Fruit fly (Drosophila melanogaster) whole organism, embryonic: ENCODE measurements around the gene CG32176.

Experiments
- Ada2b ChIP-seq: fragments of 200-800 bp; sonication (Bioruptor generic); IDR thresholded peaks from 2 replicates; pipeline ENCODE4 v1.3.6; 2022; ENCODE audit warnings: missing biosample characterization, missing genetic modification characterization
- Atf6 ChIP-seq: fragments of 200-800 bp; sonication (Bioruptor generic); IDR thresholded peaks from 2 replicates; pipeline ENCODE4 v1.3.6; 2022; ENCODE audit warnings: missing biosample characterization, missing genetic modification characterization
- Awh ChIP-seq: fragments of 200-800 bp; sonication (Bioruptor generic); IDR thresholded peaks from 2 replicates; pipeline ENCODE4, ENCODE4 v1.3.6; 2022; ENCODE audit warnings: missing biosample characterization, missing genetic modification characterization
- B-H1 ChIP-seq: fragments of 200-800 bp; sonication (Bioruptor generic); IDR thresholded peaks from 3 replicates; pipeline ENCODE4 v1.3.6; 2022; ENCODE audit warnings: missing biosample characterization, missing genetic modification characterization
- CG11093 ChIP-seq: fragments of 200-800 bp; sonication (Bioruptor generic); IDR thresholded peaks from 3 replicates; pipeline ENCODE4 v1.3.6; 2022; ENCODE audit warnings: missing biosample characterization, missing genetic modification characterization
- CG11247 ChIP-seq: fragments of 200-800 bp; sonication (Bioruptor generic); IDR thresholded peaks from 2 replicates; pipeline ENCODE4 v1.3.6; 2022; ENCODE audit warnings: missing biosample characterization, missing genetic modification characterization
- CG12744 ChIP-seq: fragments of 200-800 bp; sonication (Bioruptor generic); optimal IDR thresholded peaks from 2 replicates; lab custom pipeline; 2016; ENCODE audit warnings: missing biosample characterization, missing genetic modification characterization
- CG1602 ChIP-seq: fragments of 200-800 bp; sonication (Bioruptor generic); optimal IDR thresholded peaks from 3 replicates; lab custom pipeline; 2016; ENCODE audit warnings: missing biosample characterization, missing genetic modification characterization
- CG17359 ChIP-seq: fragments of 200-800 bp; sonication (Bioruptor generic); optimal IDR thresholded peaks from 3 replicates; lab custom pipeline; 2018; ENCODE audit warnings: missing biosample characterization, mild to moderate bottlenecking, missing genetic modification characterization, moderate library complexity
- CG17829 ChIP-seq: fragments of 200-800 bp; optimal IDR thresholded peaks from 2 replicates; lab custom pipeline; 2019; ENCODE audit warnings: missing biosample characterization, mild to moderate bottlenecking, missing genetic modification characterization, moderate library complexity
- CG18764 ChIP-seq: fragments of 200-800 bp; sonication (Bioruptor generic); optimal IDR thresholded peaks from 3 replicates; lab custom pipeline; 2016; ENCODE audit warnings: missing biosample characterization, missing genetic modification characterization
- CG3847 ChIP-seq: fragments of 200-800 bp; sonication (Bioruptor generic); IDR thresholded peaks from 2 replicates; pipeline ENCODE4 v1.3.6; 2022; ENCODE audit warnings: missing biosample characterization, missing genetic modification characterization
- CG4282 ChIP-seq: fragments of 200-800 bp; sonication (Bioruptor generic); optimal IDR thresholded peaks from 2 replicates; lab custom pipeline; 2016; ENCODE audit warnings: missing biosample characterization, missing genetic modification characterization
- CG4328 ChIP-seq: fragments of 200-800 bp; sonication (Bioruptor generic); optimal IDR thresholded peaks from 3 replicates; lab custom pipeline; 2017; ENCODE audit warnings: missing biosample characterization, missing genetic modification reagents, missing genetic modification characterization
- CG4730 ChIP-seq: fragments of 200-800 bp; sonication (Bioruptor generic); IDR thresholded peaks from 2 replicates; pipeline ENCODE4 v1.3.6; 2022; ENCODE audit warnings: missing biosample characterization, missing genetic modification characterization
- CG6683 ChIP-seq: fragments of 200-800 bp; sonication (Bioruptor generic); optimal IDR thresholded peaks from 2 replicates; lab custom pipeline; 2017; ENCODE audit warnings: missing biosample characterization, mild to moderate bottlenecking, missing genetic modification characterization, missing genetic modification reagents
- CG6854 ChIP-seq: fragments of 200-800 bp; sonication (Bioruptor generic); optimal IDR thresholded peaks from 3 replicates; lab custom pipeline; 2017; ENCODE audit warnings: missing biosample characterization, mild to moderate bottlenecking, missing genetic modification characterization
- CG7839 ChIP-seq: fragments of 200-800 bp; sonication (Bioruptor generic); optimal IDR thresholded peaks from 3 replicates; lab custom pipeline; 2018; ENCODE audit warnings: missing biosample characterization, mild to moderate bottlenecking, missing genetic modification characterization, moderate library complexity
- CG7987 ChIP-seq: fragments of 200-800 bp; sonication (Bioruptor generic); optimal IDR thresholded peaks from 2 replicates; lab custom pipeline; 2018; ENCODE audit warnings: missing biosample characterization, mild to moderate bottlenecking, missing genetic modification characterization, moderate library complexity
- CG8388 ChIP-seq: fragments of 200-800 bp; sonication (Bioruptor generic); optimal IDR thresholded peaks from 2 replicates; lab custom pipeline; 2019; ENCODE audit warnings: missing biosample characterization, mild to moderate bottlenecking, missing genetic modification characterization, moderate library complexity
- CG8478 ChIP-seq: fragments of >200 bp; optimal IDR thresholded peaks from 2 replicates; lab custom pipeline; 2018
- CG9797 ChIP-seq: fragments of 200-800 bp; sonication (Bioruptor generic); optimal IDR thresholded peaks from 3 replicates; lab custom pipeline; 2018; ENCODE audit warnings: missing biosample characterization, mild to moderate bottlenecking, missing genetic modification characterization
- CG9817 ChIP-seq: fragments of 200-800 bp; sonication (Bioruptor generic); optimal IDR thresholded peaks from 2 replicates; lab custom pipeline; 2018; ENCODE audit warnings: missing biosample characterization, mild to moderate bottlenecking, missing genetic modification characterization, moderate library complexity
- D19A ChIP-seq: fragments of 200-800 bp; optimal IDR thresholded peaks from 3 replicates; lab custom pipeline; 2019; ENCODE audit warnings: missing biosample characterization, mild to moderate bottlenecking, missing genetic modification characterization, moderate library complexity
- Dip2 ChIP-seq: fragments of 200-800 bp; sonication (Bioruptor generic); IDR thresholded peaks from 2 replicates; pipeline ENCODE4 v1.3.6; 2022; ENCODE audit warnings: missing biosample characterization, missing genetic modification characterization
- GATAe ChIP-seq: fragments of 200-800 bp; sonication (Bioruptor generic); conservative IDR thresholded peaks from 2 replicates; pipeline ENCODE4 v1.3.6; 2022; ENCODE audit warnings: missing biosample characterization, missing genetic modification characterization
- Gsc ChIP-seq: fragments of 200-800 bp; sonication (Bioruptor generic); IDR thresholded peaks from 2 replicates; pipeline ENCODE4 v1.3.6; 2022; ENCODE audit warnings: missing biosample characterization, missing genetic modification characterization
- Hmr ChIP-seq: fragments of 200-800 bp; sonication (Bioruptor generic); optimal IDR thresholded peaks from 3 replicates; lab custom pipeline; 2017; ENCODE audit warnings: mild to moderate bottlenecking, missing biosample characterization, missing genetic modification reagents, missing genetic modification characterization
- Hr78 ChIP-seq, 2 experiments: fragments of 200-800 bp in 1 of 2; fragments of >200 bp in 1 of 2; sonication (Bioruptor generic) in 1 of 2; optimal IDR thresholded peaks; 2 replicates each; lab custom pipeline; 2017 to 2019; ENCODE audit warnings: missing biosample characterization in 2 of 2, missing genetic modification characterization in 2 of 2, mild to moderate bottlenecking in 1 of 2, moderate library complexity in 1 of 2
- Lim3 ChIP-seq: fragments of 200-800 bp; sonication (Bioruptor generic); IDR thresholded peaks from 2 replicates; pipeline ENCODE4 v1.3.6; 2022; ENCODE audit warnings: missing biosample characterization, missing genetic modification characterization
- Meics ChIP-seq: fragments of 200-800 bp; sonication (Bioruptor generic); optimal IDR thresholded peaks from 2 replicates; lab custom pipeline; 2017; ENCODE audit warnings: missing biosample characterization, mild to moderate bottlenecking, missing genetic modification characterization
- Nf-YB ChIP-seq: fragments of 200-800 bp; sonication (Bioruptor generic); optimal IDR thresholded peaks from 3 replicates; lab custom pipeline; 2019; ENCODE audit warnings: missing biosample characterization, mild to moderate bottlenecking, missing genetic modification characterization, moderate library complexity
- Scr ChIP-seq: fragments of 200-800 bp; sonication (Bioruptor generic); IDR thresholded peaks from 2 replicates; pipeline ENCODE4 v1.3.6; 2022; ENCODE audit warnings: missing biosample characterization, missing genetic modification characterization; ENCODE audit not compliant: partially characterized antibody
- Sox100B ChIP-seq: fragments of 200-800 bp; sonication (Bioruptor generic); optimal IDR thresholded peaks from 3 replicates; lab custom pipeline; 2018; ENCODE audit warnings: missing biosample characterization, mild to moderate bottlenecking, missing genetic modification characterization
- Stat92E ChIP-seq, 3 experiments: fragments of >200 bp in 2 of 3; fragments of 200-800 bp in 1 of 3; sonication (Bioruptor generic) in 1 of 3; optimal IDR thresholded peaks; 2 replicates each; lab custom pipeline; 2017 to 2019; ENCODE audit warnings: missing biosample characterization in 3 of 3, missing genetic modification characterization in 3 of 3, mild to moderate bottlenecking in 1 of 3, moderate library complexity in 1 of 3
- Usf ChIP-seq: fragments of 200-800 bp; sonication (Bioruptor generic); optimal IDR thresholded peaks from 2 replicates; lab custom pipeline; 2017; ENCODE audit warnings: missing genotype, missing biosample characterization, missing genetic modification characterization
- aop ChIP-seq: fragments of 200-800 bp; sonication (Bioruptor generic); IDR thresholded peaks from 2 replicates; pipeline ENCODE4 v1.3.6; 2022; ENCODE audit warnings: missing biosample characterization, missing genetic modification characterization
- az2 ChIP-seq: fragments of 200-800 bp; sonication (Bioruptor generic); optimal IDR thresholded peaks from 3 replicates; lab custom pipeline; 2016; ENCODE audit warnings: missing biosample characterization, missing genetic modification characterization
- cg ChIP-seq: fragments of 200-800 bp; sonication (Bioruptor generic); optimal IDR thresholded peaks from 3 replicates; lab custom pipeline; 2019; ENCODE audit warnings: missing biosample characterization, mild to moderate bottlenecking, missing genetic modification characterization, moderate library complexity
- chinmo ChIP-seq: fragments of 200-800 bp; sonication (Bioruptor generic); IDR thresholded peaks from 4 replicates; pipeline ENCODE4 v1.3.6; 2022; ENCODE audit warnings: missing biosample characterization, missing genetic modification characterization; ENCODE audit not compliant: partially characterized antibody
- jumu ChIP-seq: fragments of 200-800 bp; sonication (Bioruptor generic); optimal IDR thresholded peaks from 3 replicates; lab custom pipeline; 2016; ENCODE audit warnings: missing biosample characterization, missing genetic modification characterization
- maf-S ChIP-seq: fragments of 200-800 bp; sonication (Bioruptor generic); optimal IDR thresholded peaks from 2 replicates; lab custom pipeline; 2016; ENCODE audit warnings: missing biosample characterization, missing genetic modification characterization
- nerfin-1 ChIP-seq: fragments of 200-800 bp; sonication (Bioruptor generic); optimal IDR thresholded peaks from 3 replicates; lab custom pipeline; 2019; ENCODE audit warnings: missing biosample characterization, mild to moderate bottlenecking, missing genetic modification characterization, moderate library complexity
- odd ChIP-seq: fragments of 200-800 bp; sonication (Bioruptor generic); optimal IDR thresholded peaks from 2 replicates; lab custom pipeline; 2017; ENCODE audit warnings: missing biosample characterization, mild to moderate bottlenecking, missing genetic modification characterization
- ro ChIP-seq: fragments of 200-800 bp; sonication (Bioruptor generic); IDR thresholded peaks from 2 replicates; pipeline ENCODE4 v1.3.6; 2022; ENCODE audit warnings: missing biosample characterization, missing genetic modification characterization
- salm ChIP-seq: fragments of 200-800 bp; sonication (Bioruptor generic); optimal IDR thresholded peaks from 2 replicates; lab custom pipeline; 2018; ENCODE audit warnings: missing biosample characterization, mild to moderate bottlenecking, missing genetic modification characterization
- stwl ChIP-seq: fragments of 200-800 bp; sonication (Bioruptor generic); optimal IDR thresholded peaks from 3 replicates; lab custom pipeline; 2018; ENCODE audit warnings: missing biosample characterization, mild to moderate bottlenecking, missing genetic modification characterization, moderate library complexity
- tll ChIP-seq, 2 experiments: fragments of 200-800 bp in 1 of 2; fragments of >200 bp in 1 of 2; sonication (Bioruptor generic) in 1 of 2; optimal IDR thresholded peaks; 2 replicates each; lab custom pipeline; 2017 to 2019; ENCODE audit warnings: missing biosample characterization in 2 of 2, missing genetic modification characterization in 2 of 2, mild to moderate bottlenecking in 1 of 2, moderate library complexity in 1 of 2
- ttk ChIP-seq: fragments of 200-800 bp; sonication (Bioruptor generic); IDR thresholded peaks from 2 replicates; pipeline ENCODE4 v2.1.2; 2022; ENCODE audit warnings: missing biosample characterization, missing genetic modification characterization
- wor ChIP-seq: fragments of 200-800 bp; sonication (Bioruptor generic); IDR thresholded peaks from 2 replicates; pipeline ENCODE4 v1.3.6; 2022; ENCODE audit warnings: missing biosample characterization, missing genetic modification characterization

The CG32176 gene

DNA sequence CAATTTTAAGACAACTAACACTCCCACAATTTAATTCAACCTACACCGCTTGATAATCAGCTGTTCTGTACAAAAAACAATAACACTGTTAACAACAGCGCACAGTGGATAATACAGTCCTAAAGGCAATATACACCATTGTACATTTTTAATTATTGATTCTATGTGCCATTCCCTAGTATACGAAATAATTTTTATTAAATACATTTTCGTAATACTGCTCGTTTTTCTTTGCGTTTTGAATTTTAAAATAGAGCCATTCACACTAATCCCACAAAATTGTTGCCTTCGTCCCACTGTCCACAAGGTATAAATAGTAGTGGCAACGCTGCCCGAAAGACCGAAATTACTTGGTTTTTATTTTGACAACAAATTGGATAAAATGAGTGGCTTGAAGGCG, at the start of gene CG32176, which contains the start of gene Coq4 (continued):
- peak; percentile 94 for TF ChIP-seq nerfin-1 (tag; lab: Kevin White, UChicago)
- peak; percentile 93 for TF ChIP-seq Sox100B (GFP tag; lab: Kevin White, UChicago)
- peak; percentile 88 for TF ChIP-seq CG6854 (GFP tag; lab: Kevin White, UChicago)
- TF ChIP-seq Stat92E (GFP tag; optimal IDR thresholded peaks at IDR 0.05; lab: Kevin White, UChicago) = peak in 1 of 3 experiments; percentile 57
- peak; percentile 97 for TF ChIP-seq Meics (GFP tag; lab: Kevin White, UChicago)
- peak; percentile 99 for TF ChIP-seq CG9817 (tag; lab: Kevin White, UChicago)
- TF ChIP-seq CG9797 (GFP tag; lab: Kevin White, UChicago) = no peak
- peak; percentile 80 for TF ChIP-seq GATAe (GFP tag; lab: Robert Waterston, UW)
- TF ChIP-seq Gsc (GFP tag; lab: Robert Waterston, UW) = peak; percentile 93
- TF ChIP-seq Usf (GFP tag; lab: Kevin White, UChicago) = peak; percentile 94
- TF ChIP-seq CG8388 (GFP tag; lab: Kevin White, UChicago) = peak; percentile 97
- peak; percentile 97 for TF ChIP-seq CG4730 (GFP tag; lab: Robert Waterston, UW)
- TF ChIP-seq cg (GFP tag; lab: Kevin White, UChicago) = no peak
- peak; percentile 84 for TF ChIP-seq Nf-YB (GFP tag; lab: Kevin White, UChicago)
- peak; percentile 98 for TF ChIP-seq CG1602 (GFP tag; lab: Kevin White, UChicago)
- TF ChIP-seq CG12744 (GFP tag; lab: Kevin White, UChicago) = peak; percentile 98
- peak; percentile 97 for TF ChIP-seq Hmr (GFP tag; lab: Kevin White, UChicago)
- TF ChIP-seq jumu (GFP tag; lab: Kevin White, UChicago) = peak; percentile 99
- peak; percentile 98 for TF ChIP-seq CG11247 (GFP tag; lab: Robert Waterston, UW)
- TF ChIP-seq stwl = peak; percentile 78
- peak; percentile 91 for TF ChIP-seq odd (GFP tag; lab: Kevin White, UChicago)
- peak; percentile 98 for TF ChIP-seq maf-S (GFP tag; lab: Kevin White, UChicago)
- peak; percentile 98 for TF ChIP-seq CG7839 (tag; lab: Kevin White, UChicago)
- TF ChIP-seq Hr78 (GFP tag; optimal IDR thresholded peaks at IDR 0.05; lab: Kevin White, UChicago) = no peak
- peak; percentile 99 for TF ChIP-seq az2 (GFP tag; lab: Kevin White, UChicago)
- peak; percentile 97 for TF ChIP-seq Atf6 (GFP tag; lab: Robert Waterston, UW)
- TF ChIP-seq CG4282 (GFP tag; lab: Kevin White, UChicago) = peak; percentile 99
- peak; percentile 98 for TF ChIP-seq Ada2b
- TF ChIP-seq CG11093 (GFP tag; lab: Robert Waterston, UW) = peak; percentile 96
- peak; percentile 95 for TF ChIP-seq CG7987 (GFP tag; lab: Kevin White, UChicago)
- peak; percentile 48 for TF ChIP-seq Scr (GFP tag; lab: Robert Waterston, UW)
- peak; percentile 98 for TF ChIP-seq Awh
- TF ChIP-seq B-H1 = peak; percentile 96
- peak; percentile 98 for TF ChIP-seq CG18764 (GFP tag; lab: Kevin White, UChicago)
- TF ChIP-seq Lim3 (GFP tag; lab: Robert Waterston, UW) = peak; percentile 86
- peak; percentile 95 for TF ChIP-seq ro (GFP tag; lab: Robert Waterston, UW)
- peak; percentile 98 for TF ChIP-seq CG3847 (GFP tag; lab: Robert Waterston, UW)
- peak; percentile 97 for TF ChIP-seq ttk (GFP tag; lab: Robert Waterston, UW)
- TF ChIP-seq wor (GFP tag; lab: Robert Waterston, UW) = peak; percentile 93
- peak; percentile 90 for TF ChIP-seq CG6683 (GFP tag; lab: Kevin White, UChicago)
- TF ChIP-seq chinmo (GFP tag; lab: Robert Waterston, UW) = no peak
- TF ChIP-seq Dip2 (GFP tag; lab: Robert Waterston, UW) = peak; percentile 64
- TF ChIP-seq CG8478 (lab: Kevin White, UChicago) = no peak
- TF ChIP-seq salm = peak; percentile 95
- peak; percentile 95 for TF ChIP-seq CG4328
- TF ChIP-seq D19A (tag; lab: Kevin White, UChicago) = peak; percentile 94
- peak; percentile 98 for TF ChIP-seq CG17829
- peak; percentile 96 for TF ChIP-seq aop (GFP tag; lab: Robert Waterston, UW)
- TF ChIP-seq tll (GFP tag; optimal IDR thresholded peaks at IDR 0.05; lab: Kevin White, UChicago) = peak in 1 of 2 experiments; percentile 32
- peak; percentile 98 for TF ChIP-seq CG17359 (tag; lab: Kevin White, UChicago)
